Worm (Caenorhabditis elegans): ENCODE results near the gene Y105C5A.1268.

DNA sequence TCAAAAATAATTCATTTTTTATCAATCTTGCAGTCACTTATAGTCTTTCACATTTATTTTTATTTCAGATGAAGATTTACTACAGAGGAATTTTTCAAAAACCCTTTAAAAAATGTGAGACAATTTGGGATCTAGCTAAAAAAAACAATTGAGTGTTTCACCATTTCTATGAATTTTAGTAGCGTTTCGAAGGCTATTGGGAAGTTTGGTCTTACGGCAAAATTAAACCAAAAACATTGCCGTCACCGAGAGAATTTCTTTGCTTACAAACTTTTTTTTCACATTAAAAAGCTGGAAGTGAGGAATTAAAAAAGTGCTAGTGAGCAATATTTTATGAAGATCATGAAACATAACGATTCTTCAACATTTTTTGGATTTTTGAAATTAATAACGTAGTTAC, 12.2 kb upstream of the Y105C5A.1268 start:
- TF ChIP-seq med-1 (GFP tag; optimal IDR thresholded peaks at IDR 0.05; ENCODE audit: insufficient read depth) (no peak), ref-1 (GFP tag; conservative IDR thresholded peaks at IDR 0.05) (no peak)

Data from whole organism, midembryonic.